Fruit fly (Drosophila melanogaster): ENCODE data around the gene scu.

DNA sequence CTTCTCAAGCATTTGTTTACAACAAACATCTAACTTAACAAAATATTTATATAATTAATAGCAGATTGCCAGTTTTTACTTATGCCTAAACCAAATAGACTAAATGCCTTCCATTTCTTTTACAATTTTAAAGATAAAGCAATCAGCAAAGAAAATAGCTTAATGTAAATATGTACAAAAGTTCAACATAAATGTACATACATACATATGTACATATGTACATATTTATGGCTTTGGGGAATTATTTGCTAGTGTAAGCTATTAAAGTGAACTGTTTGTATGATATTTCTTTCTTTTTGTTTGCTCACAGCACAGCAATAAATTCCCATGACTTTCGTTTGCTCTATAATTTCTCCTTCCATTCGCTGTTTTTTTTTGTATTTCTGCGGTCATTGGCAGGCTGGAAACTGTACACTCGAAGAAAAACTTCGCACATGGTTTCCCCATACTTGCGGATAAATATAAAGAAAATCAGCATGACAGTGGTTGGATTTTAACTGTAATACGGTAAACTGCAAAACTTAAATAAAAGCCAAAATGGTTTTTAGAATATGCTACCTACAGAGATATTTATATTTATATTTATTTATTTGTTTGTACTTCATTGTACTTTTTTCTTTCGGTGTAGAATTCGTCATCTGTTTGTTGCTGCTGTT, 50.0 kb downstream of the scu start:
- TF ChIP-seq Ets98B (GFP tag; IDR thresholded peaks at IDR 0.05) (no peak), CG9948 (tag; optimal IDR thresholded peaks at IDR 0.05) (no peak), CG14655 (GFP tag; optimal IDR thresholded peaks at IDR 0.05) (no peak), Pif1A (GFP tag; optimal IDR thresholded peaks at IDR 0.05) (no peak), CG13204 (GFP tag; optimal IDR thresholded peaks at IDR 0.05) (no peak), D1 (tag; optimal IDR thresholded peaks at IDR 0.05) (no peak), EcR (GFP tag; optimal IDR thresholded peaks at IDR 0.05) (no peak), rn (GFP tag; IDR thresholded peaks at IDR 0.05) (no peak), CG17806 (tag; optimal IDR thresholded peaks at IDR 0.05) (no peak), CG12605 (GFP tag; IDR thresholded peaks at IDR 0.05) (no peak), CG8301 (tag; optimal IDR thresholded peaks at IDR 0.05) (no peak)

Data from whole organism, pupa.